Worm (Caenorhabditis elegans): Measurements from ENCODE around the gene ran-3.

DNA sequence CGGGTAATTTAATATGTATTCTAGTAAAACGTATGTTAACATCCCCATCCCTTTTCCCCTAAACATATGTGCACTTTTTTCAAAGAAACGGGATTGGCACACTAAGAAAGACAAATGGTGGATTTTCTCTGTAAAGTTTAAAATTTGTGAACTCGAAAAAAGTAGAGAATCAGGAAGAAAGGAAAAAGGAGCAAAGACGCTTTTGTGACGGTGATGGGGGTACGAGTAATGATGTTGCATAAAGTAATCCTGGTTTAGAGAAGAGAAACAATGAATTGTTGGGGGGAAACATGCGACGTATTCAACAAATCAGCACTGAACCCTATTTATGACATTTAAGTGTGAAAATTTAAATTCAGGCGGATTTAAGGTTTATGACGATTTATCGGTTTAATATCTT lies 13.4 kb downstream of the ran-3 start:
- TF ChIP-seq zag-1 (tag; optimal IDR thresholded peaks at IDR 0.05), result no peak
- TF ChIP-seq lin-15B (tag; optimal IDR thresholded peaks at IDR 0.05), result no peak
- TF ChIP-seq alr-1 (tag; optimal IDR thresholded peaks at IDR 0.05; ENCODE audit: borderline replicate concordance), result no peak
- TF ChIP-seq nhr-19 (GFP tag; conservative IDR thresholded peaks at IDR 0.05), result no peak
- TF ChIP-seq elt-3 (tag; optimal IDR thresholded peaks at IDR 0.05), result no peak
- no peak for TF ChIP-seq nhr-76 (tag; optimal IDR thresholded peaks at IDR 0.05)
- TF ChIP-seq vab-15 (tag; optimal IDR thresholded peaks at IDR 0.05), result no peak
- TF ChIP-seq dpl-1 (GFP tag; optimal IDR thresholded peaks at IDR 0.05), result no peak
- TF ChIP-seq C16A3.4 (tag; optimal IDR thresholded peaks at IDR 0.05), result no peak
- TF ChIP-seq aly-2 (tag; optimal IDR thresholded peaks at IDR 0.05), result no peak
- TF ChIP-seq tbx-2 (tag; optimal IDR thresholded peaks at IDR 0.05), result no peak
- TF ChIP-seq fos-1 (tag; optimal IDR thresholded peaks at IDR 0.05), result no peak
- no peak for TF ChIP-seq isw-1 (GFP tag; IDR thresholded peaks at IDR 0.05)
